Worm (Caenorhabditis elegans) whole organism, late embryonic: ENCODE measurements around the gene K10G4.5.
"Not testable (repeated sequence)": the region's sequence is repeated elsewhere in the genome, so short reads cannot be mapped to it uniquely, and the experiment has no call there.

ENCODE experiments used
- C08G9.2 ChIP-seq: sonication (generic microtip); optimal IDR thresholded peaks from 2 replicates; lab custom pipeline; 2016; ENCODE audit warnings: mild to moderate bottlenecking, missing genetic modification characterization, moderate library complexity, missing compliant biosample characterization
- F13H6.1 ChIP-seq: sonication (generic microtip); optimal IDR thresholded peaks from 2 replicates; lab custom pipeline; 2016; ENCODE audit warnings: missing genetic modification characterization, missing compliant biosample characterization
- K02D7.2 ChIP-seq: sonication (generic microtip); optimal IDR thresholded peaks from 2 replicates; lab custom pipeline; 2017; ENCODE audit warnings: mild to moderate bottlenecking, missing genetic modification characterization, missing compliant biosample characterization
- T23F11.4 ChIP-seq: fragments of 200-800 bp; sonication (Bioruptor generic); optimal IDR thresholded peaks from 2 replicates; lab custom pipeline; 2018; ENCODE audit warnings: mild to moderate bottlenecking, missing genetic modification characterization, missing compliant biosample characterization
- ahr-1 ChIP-seq: sonication (generic microtip); optimal IDR thresholded peaks from 2 replicates; lab custom pipeline; 2016; ENCODE audit warnings: missing genetic modification characterization, missing compliant biosample characterization
- ama-1 ChIP-seq: fragments of 150-350 bp; optimal IDR thresholded peaks from 2 replicates; lab custom pipeline; 2014
- ceh-24 ChIP-seq: sonication (generic microtip); optimal IDR thresholded peaks from 2 replicates; lab custom pipeline; 2016; ENCODE audit warnings: mild to moderate bottlenecking, missing genetic modification characterization, missing compliant biosample characterization
- ceh-31 ChIP-seq: sonication (generic microtip); optimal IDR thresholded peaks from 2 replicates; lab custom pipeline; 2016; ENCODE audit warnings: missing genetic modification characterization, missing compliant biosample characterization
- ceh-48 ChIP-seq: sonication (generic microtip); optimal IDR thresholded peaks from 2 replicates; lab custom pipeline; 2016; ENCODE audit warnings: missing genetic modification characterization, inconsistent platforms, missing compliant biosample characterization
- ceh-6 ChIP-seq: fragments of 200-800 bp; sonication (Bioruptor generic); optimal IDR thresholded peaks from 2 replicates; lab custom pipeline; 2018; ENCODE audit warnings: mild to moderate bottlenecking, missing genetic modification characterization, missing compliant biosample characterization
- che-1 ChIP-seq: sonication (generic microtip); optimal IDR thresholded peaks from 2 replicates; lab custom pipeline; 2016; ENCODE audit warnings: mild to moderate bottlenecking, missing genetic modification characterization, missing compliant biosample characterization
- elt-2 ChIP-seq: sonication (generic microtip); optimal IDR thresholded peaks from 2 replicates; lab custom pipeline; 2016; ENCODE audit warnings: missing genetic modification reagents, missing genetic modification characterization, missing compliant biosample characterization
- ets-4 ChIP-seq: sonication (generic microtip); optimal IDR thresholded peaks from 2 replicates; lab custom pipeline; 2016; ENCODE audit warnings: missing genetic modification characterization, missing compliant biosample characterization
- eyg-1 ChIP-seq: sonication (generic microtip); optimal IDR thresholded peaks from 2 replicates; lab custom pipeline; 2016; ENCODE audit warnings: missing genotype, missing genetic modification characterization, missing compliant biosample characterization
- fax-1 ChIP-seq: sonication (generic microtip); optimal IDR thresholded peaks from 2 replicates; lab custom pipeline; 2016; ENCODE audit warnings: missing genotype, missing genetic modification characterization, missing compliant biosample characterization
- fkh-10 ChIP-seq: fragments of 150-350 bp; optimal IDR thresholded peaks from 2 replicates; lab custom pipeline; 2014; ENCODE audit warnings: missing biosample characterization, missing genetic modification reagents, missing genetic modification characterization
- gmeb-2 ChIP-seq: sonication (generic microtip); optimal IDR thresholded peaks from 2 replicates; lab custom pipeline; 2016; ENCODE audit warnings: missing genetic modification characterization, inconsistent platforms, missing compliant biosample characterization
- hlh-13 ChIP-seq: fragments of 200-800 bp; sonication (Bioruptor generic); optimal IDR thresholded peaks from 2 replicates; lab custom pipeline; 2018; ENCODE audit warnings: mild to moderate bottlenecking, missing genetic modification characterization, missing compliant biosample characterization
- hlh-15 ChIP-seq: sonication (generic microtip); optimal IDR thresholded peaks from 2 replicates; lab custom pipeline; 2016; ENCODE audit warnings: missing genetic modification characterization, missing compliant biosample characterization
- lim-6 ChIP-seq: sonication (generic microtip); optimal IDR thresholded peaks from 2 replicates; lab custom pipeline; 2016; ENCODE audit warnings: missing genetic modification characterization, missing compliant biosample characterization
- mec-3 ChIP-seq: sonication (generic microtip); optimal IDR thresholded peaks from 2 replicates; lab custom pipeline; 2016; ENCODE audit warnings: borderline replicate concordance, missing genetic modification characterization, missing compliant biosample characterization
- nfya-1 ChIP-seq: sonication (generic microtip); optimal IDR thresholded peaks from 2 replicates; lab custom pipeline; 2017; ENCODE audit warnings: missing genetic modification characterization, mild to moderate bottlenecking, missing compliant biosample characterization, antibody characterized with exemption, moderate library complexity
- nhr-11 ChIP-seq: fragments of 150-350 bp; optimal IDR thresholded peaks from 2 replicates; lab custom pipeline; 2014; ENCODE audit warnings: missing biosample characterization, missing genetic modification characterization
- nhr-232 ChIP-seq: sonication (generic microtip); optimal IDR thresholded peaks from 2 replicates; lab custom pipeline; 2016; ENCODE audit warnings: missing genetic modification characterization, missing compliant biosample characterization
- pag-3 ChIP-seq: sonication (generic microtip); optimal IDR thresholded peaks from 2 replicates; lab custom pipeline; 2016; ENCODE audit warnings: missing compliant biosample characterization, missing genetic modification characterization, borderline replicate concordance
- pax-1 ChIP-seq: fragments of 150-350 bp; optimal IDR thresholded peaks from 2 replicates; lab custom pipeline; 2014; ENCODE audit warnings: missing biosample characterization, missing genetic modification characterization
- pqm-1 ChIP-seq: sonication (generic microtip); optimal IDR thresholded peaks from 2 replicates; lab custom pipeline; 2016; ENCODE audit warnings: missing genetic modification characterization, missing compliant biosample characterization
- pros-1 ChIP-seq: fragments of 150-350 bp; optimal IDR thresholded peaks from 2 replicates; lab custom pipeline; 2014; ENCODE audit warnings: missing biosample characterization, missing genetic modification reagents, missing genetic modification characterization
- rnt-1 ChIP-seq: sonication (generic microtip); optimal IDR thresholded peaks from 2 replicates; lab custom pipeline; 2016; ENCODE audit warnings: missing genetic modification characterization, missing compliant biosample characterization
- sox-4 ChIP-seq: sonication (generic microtip); optimal IDR thresholded peaks from 2 replicates; lab custom pipeline; 2017; ENCODE audit warnings: mild to moderate bottlenecking, missing genetic modification characterization, inconsistent platforms, missing compliant biosample characterization
- tbx-2 ChIP-seq: sonication (generic microtip); optimal IDR thresholded peaks from 2 replicates; lab custom pipeline; 2016; ENCODE audit warnings: missing genetic modification characterization, missing compliant biosample characterization
- tbx-7 ChIP-seq: sonication (generic microtip); optimal IDR thresholded peaks from 2 replicates; lab custom pipeline; 2016; ENCODE audit warnings: missing genotype, missing genetic modification characterization, missing compliant biosample characterization
- ttx-3 ChIP-seq: sonication (generic microtip); optimal IDR thresholded peaks from 2 replicates; lab custom pipeline; 2016; ENCODE audit warnings: missing genetic modification reagents, missing genetic modification characterization, missing compliant biosample characterization
- unc-55 ChIP-seq: sonication (generic microtip); optimal IDR thresholded peaks from 2 replicates; lab custom pipeline; 2017; ENCODE audit warnings: missing biosample characterization, missing genetic modification reagents, missing genetic modification characterization
- unc-86 ChIP-seq: sonication (generic microtip); optimal IDR thresholded peaks from 2 replicates; lab custom pipeline; 2016; ENCODE audit warnings: missing genetic modification characterization, missing compliant biosample characterization
- zip-5 ChIP-seq: sonication (generic microtip); optimal IDR thresholded peaks from 2 replicates; lab custom pipeline; 2016; ENCODE audit warnings: missing genetic modification characterization, missing compliant biosample characterization
- ztf-16 ChIP-seq: sonication (generic microtip); optimal IDR thresholded peaks from 2 replicates; lab custom pipeline; 2017; ENCODE audit warnings: missing genetic modification characterization, missing compliant biosample characterization

The K10G4.5 gene

DNA sequence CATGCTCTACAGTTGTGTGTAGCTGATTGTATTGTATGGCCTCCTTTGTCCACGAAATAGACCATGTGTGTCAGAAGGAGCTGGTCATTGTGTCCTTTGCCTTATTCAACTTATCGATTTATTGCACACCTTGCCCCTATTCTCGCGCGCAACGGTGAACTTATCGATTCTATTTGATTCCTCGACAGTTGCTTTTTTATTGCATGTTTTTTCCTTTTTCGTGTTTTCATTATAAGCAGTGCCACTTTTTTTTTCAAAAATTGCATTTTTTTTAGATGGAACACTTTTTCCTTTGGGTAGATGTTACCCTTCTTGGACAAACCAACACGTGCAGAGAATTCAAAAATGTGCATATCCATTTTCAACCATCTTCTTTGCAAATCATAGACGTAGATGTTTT lies 28.0 kb downstream of the K10G4.5 start, which contains the start of gene K10G4.10:
K10G4.10 (plus strand) TSS at position 301 of the 400 bp plus-strand sequence.
- no peak for TF ChIP-seq ceh-6 (GFP tag; lab: Kevin White, UChicago)
- TF ChIP-seq fax-1, result no peak
- no peak for TF ChIP-seq fkh-10 (GFP tag; lab: Kevin White, UChicago)
- TF ChIP-seq hlh-13 (GFP tag; lab: Kevin White, UChicago), result no peak
- TF ChIP-seq eyg-1 (tag; lab: Kevin White, UChicago), result no peak
- no peak for TF ChIP-seq ttx-3
- no peak for TF ChIP-seq ztf-16
- TF ChIP-seq C08G9.2, result no peak
- no peak for TF ChIP-seq ets-4 (tag; lab: Kevin White, UChicago)
- TF ChIP-seq nhr-11, result no peak
- no peak for TF ChIP-seq elt-2 (tag; lab: Kevin White, UChicago)
- no peak for TF ChIP-seq ceh-24 (tag; lab: Kevin White, UChicago)
- TF ChIP-seq unc-86 (tag; lab: Kevin White, UChicago), result no peak
- TF ChIP-seq lim-6 (tag; lab: Kevin White, UChicago), result no peak

DNA sequence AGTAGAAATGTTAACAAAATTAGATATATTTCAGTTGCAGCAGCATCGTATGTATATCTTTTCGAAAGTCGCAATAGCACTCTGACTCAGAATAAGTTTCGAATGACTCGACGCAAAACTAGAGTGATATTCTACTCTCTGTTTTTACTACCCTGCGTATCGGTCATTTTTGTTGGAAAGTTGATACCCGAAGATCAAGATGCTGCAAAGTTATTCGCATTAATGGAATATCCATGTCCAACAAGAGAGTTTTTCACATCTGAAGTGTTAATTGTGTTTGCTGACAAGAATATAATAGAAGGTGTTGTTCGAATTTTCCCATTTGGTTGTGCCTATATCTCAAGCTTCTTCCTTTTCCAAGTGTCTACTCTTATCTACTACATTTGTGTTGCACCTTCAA lies 29.2 kb downstream of the K10G4.5 start:
- TF ChIP-seq pag-3 (tag; lab: Kevin White, UChicago) (no peak), K02D7.2 (tag; lab: Kevin White, UChicago) (no peak), unc-86 (tag; lab: Kevin White, UChicago) (no peak), pqm-1 (tag; lab: Kevin White, UChicago) (no peak), mec-3 (tag; lab: Kevin White, UChicago) (no peak), pros-1 (tag; lab: Kevin White, UChicago) (no peak), T23F11.4 (GFP tag; lab: Kevin White, UChicago) (no peak), zip-5 (tag; lab: Kevin White, UChicago) (no peak), ceh-31 (tag; lab: Kevin White, UChicago) (no peak), eyg-1 (tag; lab: Kevin White, UChicago) (no peak), nhr-232 (no peak), tbx-7 (tag; lab: Kevin White, UChicago) (no peak), sox-4 (tag; lab: Kevin White, UChicago) (no peak), F13H6.1 (tag; lab: Kevin White, UChicago) (no peak)

DNA sequence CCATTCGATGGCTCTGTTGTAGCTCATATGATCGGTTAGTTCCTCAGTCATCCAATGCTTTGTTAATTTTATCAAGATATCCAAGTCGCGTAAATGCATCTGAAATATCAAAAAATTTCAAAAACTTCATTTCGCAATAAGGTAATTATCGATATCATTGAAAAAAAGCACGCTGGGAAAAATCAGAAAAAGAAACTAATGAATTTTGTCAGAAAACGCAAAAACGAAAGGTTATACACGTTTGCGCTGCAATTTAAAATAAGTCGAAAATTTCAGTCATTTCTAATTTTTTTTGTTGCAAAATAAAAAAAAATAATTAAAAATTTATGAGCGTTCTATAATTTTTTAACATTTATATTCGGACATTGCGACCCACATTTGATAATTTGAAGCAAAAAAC lies 36.4 kb downstream of the K10G4.5 start, which contains the start of gene K10G4.3:
K10G4.3 (minus strand) TSS at position 101 of the 400 bp plus-strand sequence.
- not testable (repeated sequence) for TF ChIP-seq ceh-48 (tag; lab: Kevin White, UChicago); nhr-232; ama-1 (lab: Kevin White, UChicago)

DNA sequence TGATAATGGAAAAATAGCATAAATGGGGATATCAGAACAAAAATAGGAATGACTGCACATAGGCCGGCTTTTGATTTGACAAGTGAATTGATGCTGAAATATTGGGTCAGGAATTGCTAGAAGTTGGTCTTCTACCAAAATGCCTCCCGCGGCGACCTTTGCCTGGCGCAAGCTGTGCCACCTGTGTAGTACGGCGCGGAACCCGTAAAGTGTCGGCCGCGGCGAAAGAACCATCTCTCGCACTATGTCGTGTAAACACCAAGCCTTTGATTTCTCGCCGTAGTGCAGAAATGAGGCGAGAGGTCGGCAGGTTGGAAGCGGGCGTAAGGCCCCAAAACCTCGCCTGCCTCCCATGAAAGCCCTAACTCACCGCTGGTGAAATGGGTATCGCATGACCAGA lies 39.9 kb downstream of the K10G4.5 start:
- TF ChIP-seq pag-3 (tag; lab: Kevin White, UChicago) (peak; percentile 43), hlh-15 (no peak)

DNA sequence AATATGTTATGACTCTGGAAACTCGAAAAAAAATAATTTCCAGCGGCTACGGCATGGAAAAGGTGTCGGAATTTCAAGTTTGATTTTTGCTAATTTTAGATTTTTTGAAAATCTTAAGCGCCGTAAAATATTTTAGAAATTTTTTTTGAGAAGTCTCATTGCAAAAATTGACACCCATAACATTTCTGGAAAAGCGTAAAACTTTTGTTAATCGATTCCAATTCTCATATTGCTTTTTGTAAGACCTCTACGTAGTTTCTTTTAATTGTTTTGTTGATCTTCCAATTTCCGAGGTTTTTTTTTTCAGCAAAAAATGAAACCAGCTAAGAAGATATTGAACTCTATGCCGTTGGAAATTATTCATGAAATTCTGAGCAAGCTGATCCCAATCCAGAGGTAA lies 42.4 kb downstream of the K10G4.5 start, which contains the start of gene fbxa-85:
fbxa-85 (plus strand) TSS at position 301 of the 400 bp plus-strand sequence.
- TF ChIP-seq che-1 (tag; lab: Kevin White, UChicago) (no peak), ztf-16 (no peak), unc-55 (GFP tag; lab: Kevin White, UChicago) (no peak), rnt-1 (tag; lab: Kevin White, UChicago) (no peak), tbx-2 (tag; lab: Kevin White, UChicago) (no peak), pax-1 (tag; lab: Kevin White, UChicago) (no peak), ets-4 (tag; lab: Kevin White, UChicago) (no peak), ahr-1 (tag; lab: Kevin White, UChicago) (no peak), pag-3 (tag; lab: Kevin White, UChicago) (no peak), nfya-1 (no peak), unc-86 (tag; lab: Kevin White, UChicago) (no peak), gmeb-2 (no peak)
